Worm (Caenorhabditis elegans) whole organism, late embryonic: ENCODE measurements around the gene mthf-1.

Experiments used
- C38D4.7 ChIP-seq: fragments of 200-800 bp; sonication (Bioruptor generic); optimal IDR thresholded peaks from 2 replicates; lab custom pipeline; 2018; ENCODE audit warnings: mild to moderate bottlenecking, missing genetic modification characterization, moderate library complexity, missing compliant biosample characterization
- F13H6.1 ChIP-seq: sonication (generic microtip); optimal IDR thresholded peaks from 2 replicates; lab custom pipeline; 2016; ENCODE audit warnings: missing genetic modification characterization, missing compliant biosample characterization
- K02D7.2 ChIP-seq: sonication (generic microtip); optimal IDR thresholded peaks from 2 replicates; lab custom pipeline; 2017; ENCODE audit warnings: mild to moderate bottlenecking, missing genetic modification characterization, missing compliant biosample characterization
- Y22D7AL.16 ChIP-seq: sonication (generic microtip); optimal IDR thresholded peaks from 2 replicates; lab custom pipeline; 2016; ENCODE audit warnings: missing genetic modification characterization, missing compliant biosample characterization
- ama-1 ChIP-seq: fragments of 150-350 bp; optimal IDR thresholded peaks from 2 replicates; lab custom pipeline; 2014
- ceh-14 ChIP-seq: sonication (generic microtip); optimal IDR thresholded peaks from 2 replicates; lab custom pipeline; 2016; ENCODE audit warnings: missing genotype, missing genetic modification characterization, missing compliant biosample characterization
- ceh-18 ChIP-seq: sonication (generic microtip); optimal IDR thresholded peaks from 2 replicates; lab custom pipeline; 2016; ENCODE audit warnings: missing genetic modification characterization, missing compliant biosample characterization
- ceh-19 ChIP-seq: fragments of 200-800 bp; sonication (Bioruptor generic); optimal IDR thresholded peaks from 2 replicates; lab custom pipeline; 2018; ENCODE audit warnings: mild to moderate bottlenecking, missing genetic modification characterization, missing compliant biosample characterization
- ceh-24 ChIP-seq: sonication (generic microtip); optimal IDR thresholded peaks from 2 replicates; lab custom pipeline; 2016; ENCODE audit warnings: mild to moderate bottlenecking, missing genetic modification characterization, missing compliant biosample characterization
- ceh-31 ChIP-seq: sonication (generic microtip); optimal IDR thresholded peaks from 2 replicates; lab custom pipeline; 2016; ENCODE audit warnings: missing genetic modification characterization, missing compliant biosample characterization
- ceh-34 ChIP-seq: sonication (generic microtip); optimal IDR thresholded peaks from 2 replicates; lab custom pipeline; 2016; ENCODE audit warnings: mild to moderate bottlenecking, missing genetic modification characterization, missing compliant biosample characterization
- ceh-45 ChIP-seq: fragments of 200-800 bp; sonication (Bioruptor generic); IDR thresholded peaks from 2 replicates; pipeline ENCODE4 v1.3.6; 2022; ENCODE audit warnings: missing genetic modification reagents, missing genetic modification characterization, missing compliant biosample characterization
- ceh-48 ChIP-seq: sonication (generic microtip); optimal IDR thresholded peaks from 2 replicates; lab custom pipeline; 2016; ENCODE audit warnings: missing genetic modification characterization, inconsistent platforms, missing compliant biosample characterization
- ceh-6 ChIP-seq: fragments of 200-800 bp; sonication (Bioruptor generic); optimal IDR thresholded peaks from 2 replicates; lab custom pipeline; 2018; ENCODE audit warnings: mild to moderate bottlenecking, missing genetic modification characterization, missing compliant biosample characterization
- ceh-9 ChIP-seq: sonication (generic microtip); optimal IDR thresholded peaks from 2 replicates; lab custom pipeline; 2016; ENCODE audit warnings: mild to moderate bottlenecking, missing genetic modification characterization, inconsistent platforms, missing compliant biosample characterization
- che-1 ChIP-seq: sonication (generic microtip); optimal IDR thresholded peaks from 2 replicates; lab custom pipeline; 2016; ENCODE audit warnings: mild to moderate bottlenecking, missing genetic modification characterization, missing compliant biosample characterization
- dmd-4 ChIP-seq: sonication (generic microtip); optimal IDR thresholded peaks from 2 replicates; lab custom pipeline; 2016; ENCODE audit warnings: borderline replicate concordance, missing genetic modification characterization, missing compliant biosample characterization
- dve-1 ChIP-seq: sonication (generic microtip); optimal IDR thresholded peaks from 2 replicates; lab custom pipeline; 2017; ENCODE audit warnings: antibody characterized with exemption, mild to moderate bottlenecking, missing genetic modification characterization, missing compliant biosample characterization
- elt-2 ChIP-seq: sonication (generic microtip); optimal IDR thresholded peaks from 2 replicates; lab custom pipeline; 2016; ENCODE audit warnings: missing genetic modification reagents, missing genetic modification characterization, missing compliant biosample characterization
- elt-4 ChIP-seq: sonication (generic microtip); optimal IDR thresholded peaks from 2 replicates; lab custom pipeline; 2016; ENCODE audit warnings: missing genetic modification characterization, missing compliant biosample characterization
- eyg-1 ChIP-seq: sonication (generic microtip); optimal IDR thresholded peaks from 2 replicates; lab custom pipeline; 2016; ENCODE audit warnings: missing genotype, missing genetic modification characterization, missing compliant biosample characterization
- fkh-6 ChIP-seq: sonication (generic microtip); optimal IDR thresholded peaks from 2 replicates; lab custom pipeline; 2016; ENCODE audit warnings: missing genetic modification characterization, missing compliant biosample characterization
- hlh-13 ChIP-seq: fragments of 200-800 bp; sonication (Bioruptor generic); optimal IDR thresholded peaks from 2 replicates; lab custom pipeline; 2018; ENCODE audit warnings: mild to moderate bottlenecking, missing genetic modification characterization, missing compliant biosample characterization
- hlh-15 ChIP-seq: sonication (generic microtip); optimal IDR thresholded peaks from 2 replicates; lab custom pipeline; 2016; ENCODE audit warnings: missing genetic modification characterization, missing compliant biosample characterization
- hlh-30 ChIP-seq: sonication (generic microtip); optimal IDR thresholded peaks from 2 replicates; lab custom pipeline; 2017; ENCODE audit warnings: antibody characterized with exemption, missing genetic modification characterization, missing compliant biosample characterization; ENCODE audit not compliant: insufficient read depth
- hlh-8 ChIP-seq: sonication (generic microtip); optimal IDR thresholded peaks from 2 replicates; lab custom pipeline; 2016; ENCODE audit warnings: missing genotype, missing genetic modification characterization, missing compliant biosample characterization
- lin-11 ChIP-seq: fragments of 200-800 bp; sonication (Bioruptor generic); optimal IDR thresholded peaks from 2 replicates; lab custom pipeline; 2018; ENCODE audit warnings: mild to moderate bottlenecking, missing genetic modification characterization, missing compliant biosample characterization
- mec-3 ChIP-seq: sonication (generic microtip); optimal IDR thresholded peaks from 2 replicates; lab custom pipeline; 2016; ENCODE audit warnings: borderline replicate concordance, missing genetic modification characterization, missing compliant biosample characterization
- nfya-1 ChIP-seq: sonication (generic microtip); optimal IDR thresholded peaks from 2 replicates; lab custom pipeline; 2017; ENCODE audit warnings: missing genetic modification characterization, mild to moderate bottlenecking, missing compliant biosample characterization, antibody characterized with exemption, moderate library complexity
- nhr-232 ChIP-seq: sonication (generic microtip); optimal IDR thresholded peaks from 2 replicates; lab custom pipeline; 2016; ENCODE audit warnings: missing genetic modification characterization, missing compliant biosample characterization
- npax-4 ChIP-seq: sonication (generic microtip); optimal IDR thresholded peaks from 2 replicates; lab custom pipeline; 2016; ENCODE audit warnings: missing genetic modification characterization, missing compliant biosample characterization
- pag-3 ChIP-seq: sonication (generic microtip); optimal IDR thresholded peaks from 2 replicates; lab custom pipeline; 2016; ENCODE audit warnings: missing compliant biosample characterization, missing genetic modification characterization, borderline replicate concordance
- pat-9 ChIP-seq: fragments of 200-800 bp; sonication (Bioruptor generic); optimal IDR thresholded peaks from 2 replicates; lab custom pipeline; 2018; ENCODE audit warnings: mild to moderate bottlenecking, missing genetic modification characterization, moderate library complexity, missing compliant biosample characterization
- pax-1 ChIP-seq: fragments of 150-350 bp; optimal IDR thresholded peaks from 2 replicates; lab custom pipeline; 2014; ENCODE audit warnings: missing biosample characterization, missing genetic modification characterization
- pha-4 ChIP-seq: fragments of 150-350 bp; optimal IDR thresholded peaks from 2 replicates; lab custom pipeline; 2018; ENCODE audit warnings: missing biosample characterization, missing genetic modification reagents, missing genetic modification characterization
- pqm-1 ChIP-seq: sonication (generic microtip); optimal IDR thresholded peaks from 2 replicates; lab custom pipeline; 2016; ENCODE audit warnings: missing genetic modification characterization, missing compliant biosample characterization
- pros-1 ChIP-seq: fragments of 150-350 bp; optimal IDR thresholded peaks from 2 replicates; lab custom pipeline; 2014; ENCODE audit warnings: missing biosample characterization, missing genetic modification reagents, missing genetic modification characterization
- ref-2 ChIP-seq: sonication (generic microtip); optimal IDR thresholded peaks from 2 replicates; lab custom pipeline; 2016; ENCODE audit warnings: missing genetic modification characterization, missing compliant biosample characterization
- rnt-1 ChIP-seq: sonication (generic microtip); optimal IDR thresholded peaks from 2 replicates; lab custom pipeline; 2016; ENCODE audit warnings: missing genetic modification characterization, missing compliant biosample characterization
- sox-2 ChIP-seq: fragments of 200-800 bp; sonication (Bioruptor generic); IDR thresholded peaks from 2 replicates; pipeline ENCODE4 v1.3.6; 2022; ENCODE audit warnings: missing genetic modification reagents, missing genetic modification characterization, missing compliant biosample characterization
- sox-4 ChIP-seq: sonication (generic microtip); optimal IDR thresholded peaks from 2 replicates; lab custom pipeline; 2017; ENCODE audit warnings: mild to moderate bottlenecking, missing genetic modification characterization, inconsistent platforms, missing compliant biosample characterization
- syd-9 ChIP-seq: sonication (generic microtip); optimal IDR thresholded peaks from 2 replicates; lab custom pipeline; 2016; ENCODE audit warnings: mild to moderate bottlenecking, missing genetic modification characterization, moderate library complexity, missing compliant biosample characterization
- tbx-2 ChIP-seq: sonication (generic microtip); optimal IDR thresholded peaks from 2 replicates; lab custom pipeline; 2016; ENCODE audit warnings: missing genetic modification characterization, missing compliant biosample characterization
- tbx-7 ChIP-seq: sonication (generic microtip); optimal IDR thresholded peaks from 2 replicates; lab custom pipeline; 2016; ENCODE audit warnings: missing genotype, missing genetic modification characterization, missing compliant biosample characterization
- ttx-3 ChIP-seq: sonication (generic microtip); optimal IDR thresholded peaks from 2 replicates; lab custom pipeline; 2016; ENCODE audit warnings: missing genetic modification reagents, missing genetic modification characterization, missing compliant biosample characterization
- unc-3 ChIP-seq, 2 experiments: fragments of 200-800 bp in 1 of 2; sonication (Bioruptor generic) in 1 of 2; sonication (generic microtip) in 1 of 2; conservative IDR thresholded peaks in 1 of 2; optimal IDR thresholded peaks in 1 of 2; 2 replicates each; pipeline versions ENCODE4 v1.3.6 to Lab custom; 2016 to 2022; ENCODE audit warnings: missing compliant biosample characterization in 2 of 2, missing genetic modification characterization in 2 of 2, missing genetic modification reagents in 1 of 2
- unc-55 ChIP-seq: sonication (generic microtip); optimal IDR thresholded peaks from 2 replicates; lab custom pipeline; 2017; ENCODE audit warnings: missing biosample characterization, missing genetic modification reagents, missing genetic modification characterization
- unc-86 ChIP-seq: sonication (generic microtip); optimal IDR thresholded peaks from 2 replicates; lab custom pipeline; 2016; ENCODE audit warnings: missing genetic modification characterization, missing compliant biosample characterization
- zip-5 ChIP-seq: sonication (generic microtip); optimal IDR thresholded peaks from 2 replicates; lab custom pipeline; 2016; ENCODE audit warnings: missing genetic modification characterization, missing compliant biosample characterization
- ztf-16 ChIP-seq: sonication (generic microtip); optimal IDR thresholded peaks from 2 replicates; lab custom pipeline; 2017; ENCODE audit warnings: missing genetic modification characterization, missing compliant biosample characterization

mthf-1 gene

DNA sequence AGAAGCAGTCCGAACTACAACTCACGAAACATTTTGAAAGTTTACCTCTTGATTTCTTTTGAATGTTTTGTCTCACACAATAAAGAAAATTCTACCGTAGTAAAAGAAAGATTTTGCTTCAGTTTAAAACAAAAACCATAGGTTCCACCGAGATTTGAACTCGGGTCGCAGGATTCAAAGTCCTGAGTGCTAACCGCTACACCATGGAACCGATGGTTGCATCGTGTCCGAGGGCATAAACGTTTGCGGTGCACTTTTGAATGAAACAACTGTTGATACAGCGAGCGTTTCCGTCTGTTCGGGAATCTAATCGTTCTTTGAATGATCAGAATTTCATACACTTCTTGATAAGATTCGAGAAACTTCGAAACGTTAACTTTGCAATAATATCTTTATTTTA is 20.8 kb downstream of the mthf-1 start:
- TF ChIP-seq tbx-7: no peak
- TF ChIP-seq elt-2: peak; percentile 53
- peak; percentile 22 for TF ChIP-seq C38D4.7 (GFP tag; lab: Kevin White, UChicago)
- TF ChIP-seq lin-11 (tag; lab: Kevin White, UChicago): no peak
- TF ChIP-seq pha-4: no peak
- peak; percentile 45 for TF ChIP-seq che-1 (tag; lab: Kevin White, UChicago)
- no peak for TF ChIP-seq ttx-3 (tag; lab: Kevin White, UChicago)
- TF ChIP-seq ceh-31 (tag; lab: Kevin White, UChicago): no peak
- TF ChIP-seq mec-3 (tag; lab: Kevin White, UChicago): no peak
- no peak for TF ChIP-seq ceh-45 (GFP tag; lab: Robert Waterston, UW)
- peak; percentile 17 for TF ChIP-seq nfya-1
- TF ChIP-seq K02D7.2 (tag; lab: Kevin White, UChicago): no peak
- no peak for TF ChIP-seq pat-9
- peak; percentile 46 for TF ChIP-seq dve-1 (tag; lab: Kevin White, UChicago)
- peak; percentile 2 for TF ChIP-seq ceh-6 (GFP tag; lab: Kevin White, UChicago)
- TF ChIP-seq pros-1 (tag; lab: Kevin White, UChicago): no peak
- no peak for TF ChIP-seq ztf-16
- peak; percentile 8 for TF ChIP-seq ref-2 (tag; lab: Kevin White, UChicago)

DNA sequence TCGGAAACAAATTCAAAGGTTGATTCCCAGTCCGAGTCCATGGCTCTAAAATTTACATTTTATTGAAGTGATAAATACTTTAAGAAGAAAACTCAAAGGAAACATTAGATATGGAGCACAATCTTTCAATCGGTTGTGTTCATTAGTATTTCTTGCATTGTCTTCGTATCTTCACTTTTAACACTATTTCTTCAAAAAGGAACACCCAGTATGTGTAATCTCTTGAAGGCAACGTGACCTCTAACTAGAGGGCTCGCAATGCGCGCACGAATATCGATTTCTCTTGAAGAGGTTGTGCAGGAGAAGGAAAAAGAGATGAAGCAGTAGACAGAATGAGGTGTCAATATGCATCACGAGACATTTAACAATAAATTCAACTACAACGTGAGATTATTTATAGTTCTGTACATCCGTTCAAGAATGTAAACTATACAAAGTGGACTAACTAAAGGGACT is 22.5 kb downstream of the mthf-1 start, which contains the start of the genes B0228.6 and B0228.1:
TSS of gene B0228.6 (minus strand) at position 51 of the 456 bp plus-strand sequence.
TSS of gene B0228.1 (plus strand) at position 228 of the 456 bp plus-strand sequence.
- TF ChIP-seq zip-5 (tag; lab: Kevin White, UChicago) (no peak), pax-1 (tag; lab: Kevin White, UChicago) (no peak), dmd-4 (no peak), unc-3 (GFP tag; conservative IDR thresholded peaks at IDR 0.05; lab: Robert Waterston, UW) (no peak), unc-3 (tag; optimal IDR thresholded peaks at IDR 0.05; lab: Kevin White, UChicago) (no peak), pqm-1 (tag; lab: Kevin White, UChicago) (no peak), ceh-24 (no peak), hlh-13 (GFP tag; lab: Kevin White, UChicago) (no peak), ceh-9 (tag; lab: Kevin White, UChicago) (no peak), hlh-30 (tag; lab: Kevin White, UChicago) (peak; percentile 76), eyg-1 (tag; lab: Kevin White, UChicago) (no peak), hlh-8 (tag; lab: Kevin White, UChicago) (no peak), tbx-2 (tag; lab: Kevin White, UChicago) (peak; percentile 24), C38D4.7 (GFP tag; lab: Kevin White, UChicago) (no peak), pros-1 (tag; lab: Kevin White, UChicago) (no peak), ceh-19 (GFP tag; lab: Kevin White, UChicago) (no peak), nhr-232 (tag; lab: Kevin White, UChicago) (no peak), pag-3 (no peak), ceh-14 (tag; lab: Kevin White, UChicago) (no peak), rnt-1 (no peak), mec-3 (tag; lab: Kevin White, UChicago) (no peak), sox-4 (tag; lab: Kevin White, UChicago) (no peak), unc-55 (GFP tag; lab: Kevin White, UChicago) (peak; percentile 55), hlh-15 (no peak), pha-4 (no peak), ceh-34 (tag; lab: Kevin White, UChicago) (no peak), tbx-7 (no peak), nfya-1 (peak; percentile 26), ceh-48 (tag; lab: Kevin White, UChicago) (peak; percentile 96), Y22D7AL.16 (tag; lab: Kevin White, UChicago) (no peak), ref-2 (tag; lab: Kevin White, UChicago) (no peak), elt-4 (no peak), fkh-6 (tag; lab: Kevin White, UChicago) (no peak), F13H6.1 (no peak), npax-4 (tag; lab: Kevin White, UChicago) (no peak), ceh-18 (tag; lab: Kevin White, UChicago) (no peak), syd-9 (no peak), unc-86 (no peak), sox-2 (GFP tag; lab: Robert Waterston, UW) (no peak), ama-1 (lab: Kevin White, UChicago) (no peak), dve-1 (tag; lab: Kevin White, UChicago) (no peak), ceh-31 (tag; lab: Kevin White, UChicago) (no peak)
